Fruit fly (Drosophila melanogaster): ENCODE measurements around the gene CG14316.
A peak's percentile ranks its signal among the peaks of the same experiment; 100 is the strongest.

The CG14316 gene

DNA sequence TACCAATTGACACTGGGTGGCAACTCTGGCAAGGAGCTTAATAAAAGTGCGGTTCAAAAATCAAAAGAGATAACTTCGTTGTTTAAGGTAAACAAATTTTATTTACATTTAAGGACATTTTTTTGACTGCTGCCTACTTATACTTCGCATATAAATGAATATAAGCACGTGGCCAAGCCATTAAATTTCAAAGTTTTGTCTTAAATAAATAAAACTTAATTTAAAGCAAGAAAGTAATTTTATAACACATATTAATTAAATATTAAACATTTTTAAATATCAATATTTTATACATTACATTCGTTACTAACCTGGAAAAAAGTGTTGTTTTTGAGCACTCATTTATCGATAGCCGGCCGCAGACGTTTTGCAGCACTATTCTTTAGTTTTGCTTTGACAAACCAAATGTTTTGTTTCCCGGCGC is 36.8 kb downstream of the CG14316 start, which contains the start of the genes CG12321 and MED17 (continued):
- TF ChIP-seq CG8281 (tag; optimal IDR thresholded peaks at IDR 0.05), result peak; percentile 60
- TF ChIP-seq CG8478 (optimal IDR thresholded peaks at IDR 0.05), result no peak
- TF ChIP-seq pfk (GFP tag; optimal IDR thresholded peaks at IDR 0.05), result no peak
- TF ChIP-seq CG4820 (GFP tag; optimal IDR thresholded peaks at IDR 0.05), result peak; percentile 89
- TF ChIP-seq croc (GFP tag; conservative IDR thresholded peaks at IDR 0.05), result peak; percentile 76
- peak in 1 of 3 experiments; percentile 85 for TF ChIP-seq lola (GFP tag; optimal IDR thresholded peaks at IDR 0.05)
- TF ChIP-seq CG6683 (GFP tag; optimal IDR thresholded peaks at IDR 0.05), result peak; percentile 71
- TF ChIP-seq Atf-2 (GFP tag; optimal IDR thresholded peaks at IDR 0.05), result peak; percentile 29
- peak; percentile 82 for TF ChIP-seq CG11723 (GFP tag; optimal IDR thresholded peaks at IDR 0.05)
- TF ChIP-seq CG17186 (GFP tag; optimal IDR thresholded peaks at IDR 0.05), result peak; percentile 60
- TF ChIP-seq gfzf (GFP tag; optimal IDR thresholded peaks at IDR 0.05), result no peak
- TF ChIP-seq jing (GFP tag; optimal IDR thresholded peaks at IDR 0.05), result peak; percentile 69
- TF ChIP-seq Sry-β (GFP tag; optimal IDR thresholded peaks at IDR 0.05), result peak; percentile 45
- TF ChIP-seq ttk (GFP tag; IDR thresholded peaks at IDR 0.05), result peak; percentile 78
- TF ChIP-seq CG12236 (GFP tag; optimal IDR thresholded peaks at IDR 0.05), result no peak
- peak; percentile 71 for TF ChIP-seq CHES-1-like (GFP tag; optimal IDR thresholded peaks at IDR 0.05)
- peak; percentile 73 for TF ChIP-seq CG30020 (tag; optimal IDR thresholded peaks at IDR 0.05)
- peak; percentile 85 for TF ChIP-seq CG17385 (GFP tag; optimal IDR thresholded peaks at IDR 0.05)
- peak; percentile 69 for TF ChIP-seq CG6654 (GFP tag; optimal IDR thresholded peaks at IDR 0.05)
- TF ChIP-seq Vsx1 (GFP tag; optimal IDR thresholded peaks at IDR 0.05), result no peak
- peak; percentile 85 for TF ChIP-seq Fer3 (tag; optimal IDR thresholded peaks at IDR 0.05)
- TF ChIP-seq Mes4 (GFP tag; optimal IDR thresholded peaks at IDR 0.05), result peak; percentile 33
- TF ChIP-seq CG10267 (tag; optimal IDR thresholded peaks at IDR 0.05), result peak; percentile 99
- peak; percentile 84 for TF ChIP-seq CG18476 (GFP tag; optimal IDR thresholded peaks at IDR 0.05)
- peak; percentile 98 for TF ChIP-seq Ets65A (GFP tag)
- peak in 1 of 2 experiments; percentile 76 for TF ChIP-seq Eip74EF (GFP tag; optimal IDR thresholded peaks at IDR 0.05)
- peak; percentile 50; the same call in 1 of the 2 replicates for TF ChIP-seq Oaz (GFP tag; IDR thresholded peaks at IDR 0.05)
- peak; percentile 59 for TF ChIP-seq nom (GFP tag; optimal IDR thresholded peaks at IDR 0.05)
- TF ChIP-seq gem (tag; optimal IDR thresholded peaks at IDR 0.05), result peak; percentile 92
- peak; percentile 90 for TF ChIP-seq CG12155 (GFP tag; optimal IDR thresholded peaks at IDR 0.05)
- peak; percentile 65 for TF ChIP-seq stc (GFP tag; IDR thresholded peaks at IDR 0.05)
- TF ChIP-seq Poxn (GFP tag; IDR thresholded peaks at IDR 0.05), result peak; percentile 61
- TF ChIP-seq Sin3A (optimal IDR thresholded peaks at IDR 0.05), result peak; percentile 5
- 0 out of 2 replicates have a peak, but pooled peaks have one; percentile 46 for TF ChIP-seq CG5953 (GFP tag; IDR thresholded peaks at IDR 0.05)
- TF ChIP-seq CG4707 (GFP tag; optimal IDR thresholded peaks at IDR 0.05), result no peak
- TF ChIP-seq Hr78 (GFP tag; optimal IDR thresholded peaks at IDR 0.05), result no peak
- TF ChIP-seq B-H1 (GFP tag; IDR thresholded peaks at IDR 0.05), result peak; percentile 73
- TF ChIP-seq p53 (GFP tag; optimal IDR thresholded peaks at IDR 0.05), result no peak
- no peak for TF ChIP-seq cad (GFP tag; optimal IDR thresholded peaks at IDR 0.05)
- peak; percentile 63 for TF ChIP-seq CG15011 (GFP tag; optimal IDR thresholded peaks at IDR 0.05)
- TF ChIP-seq ATbp (GFP tag; optimal IDR thresholded peaks at IDR 0.05), result no peak
- TF ChIP-seq bab2 (GFP tag; optimal IDR thresholded peaks at IDR 0.05), result peak; percentile 76
- TF ChIP-seq CG3065 (GFP tag; optimal IDR thresholded peaks at IDR 0.05), result peak; percentile 82
- peak; percentile 52 for TF ChIP-seq Gsc (GFP tag; IDR thresholded peaks at IDR 0.05)
- no peak for TF ChIP-seq Dip2 (GFP tag; IDR thresholded peaks at IDR 0.05)
- TF ChIP-seq CG15514 (GFP tag; optimal IDR thresholded peaks at IDR 0.05), result peak; percentile 86
- peak; percentile 42; the same call in 1 of the 3 replicates for TF ChIP-seq CG16813 (GFP tag; IDR thresholded peaks at IDR 0.05; ENCODE audit: partially characterized antibody)
- TF ChIP-seq CG10543 (GFP tag; optimal IDR thresholded peaks at IDR 0.05), result peak; percentile 85
- TF ChIP-seq Max (GFP tag; optimal IDR thresholded peaks at IDR 0.05), result peak; percentile 85
- TF ChIP-seq CG11696 (GFP tag; IDR thresholded peaks at IDR 0.05), result peak; percentile 54; the same call in 1 of the 2 replicates

Measured in whole organism, embryonic.